Worm (Caenorhabditis elegans): ENCODE data around the gene abu-2.

DNA sequence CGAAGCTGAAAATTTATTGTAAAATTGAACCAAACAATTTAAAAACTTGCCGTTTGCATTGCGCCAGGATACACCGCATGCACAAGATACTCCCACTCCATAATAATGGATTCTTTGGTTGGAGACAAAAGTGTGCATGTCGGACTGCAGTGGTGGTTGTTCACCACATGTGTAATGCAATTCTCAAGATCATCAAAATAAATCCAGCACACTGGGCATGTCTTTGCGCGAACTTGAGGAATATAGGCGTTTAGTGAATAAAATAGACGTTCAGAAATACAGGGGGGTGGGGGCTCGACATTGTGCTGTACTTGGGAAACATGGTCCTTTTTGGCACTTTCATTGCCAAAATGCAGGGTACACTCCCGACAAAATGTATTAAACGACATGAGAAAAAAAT is 16.0 kb upstream of the abu-2 start, which contains the start of gene F19G12.11:
- TF ChIP-seq tbx-37 (GFP tag; conservative IDR thresholded peaks at IDR 0.05) (no peak), ama-1 (optimal IDR thresholded peaks at IDR 0.05) (no peak), ceh-36 (tag; optimal IDR thresholded peaks at IDR 0.05) (no peak), tra-4 (tag; optimal IDR thresholded peaks at IDR 0.05) (no peak), scrt-1 (GFP tag; IDR thresholded peaks at IDR 0.05) (no peak), ets-7 (tag; optimal IDR thresholded peaks at IDR 0.05) (no peak), B0310.2 (tag; optimal IDR thresholded peaks at IDR 0.05) (no peak), flt-1 (GFP tag; IDR thresholded peaks at IDR 0.05) (no peak), pes-1 (GFP tag; IDR thresholded peaks at IDR 0.05) (no peak)

All from whole organism, early embryonic.